In the genomic region with DNA sequence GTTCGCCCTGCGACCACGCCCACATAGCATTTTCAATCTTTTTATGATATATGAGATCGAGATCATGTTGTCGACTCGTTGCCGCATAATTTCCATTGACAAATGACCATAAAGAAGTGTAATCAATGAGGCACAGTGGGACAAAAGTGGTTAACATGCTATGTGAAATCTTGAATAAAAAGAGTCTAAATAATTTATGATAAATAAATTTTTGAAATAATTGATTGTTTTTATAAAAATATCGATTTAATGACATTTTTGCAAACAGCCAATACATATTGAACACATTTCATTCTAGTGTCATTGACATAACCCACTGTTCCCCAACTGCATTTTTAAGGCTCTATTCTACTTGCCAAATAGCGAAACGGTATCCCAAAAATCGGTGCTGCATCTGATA, we compare ENCODE assay signal across 5 fruit fly cellular contexts.
A peak's percentile ranks its signal among the peaks of the same experiment; 100 is the strongest.
TF ChIP-seq lines count a peak whose summit lies in the region.

No protein-coding gene starts in this region.

- TF ChIP-seq CTCF in whole organism, embryonic (GFP tag; optimal IDR thresholded peaks at IDR 0.05; lab: Kevin White, UChicago): no peak

TF ChIP-seq in whole organism, adult, 20 proteins besides CTCF, POLR2A, EP300 and RAD21:
- TF ChIP-seq CG7045 (GFP tag; optimal IDR thresholded peaks at IDR 0.05; lab: Kevin White, UChicago) (no peak), Hr96 (GFP tag; optimal IDR thresholded peaks at IDR 0.05; lab: Kevin White, UChicago) (no peak), CG5204 (GFP tag; optimal IDR thresholded peaks at IDR 0.05; lab: Kevin White, UChicago) (no peak), bab1 (GFP tag; optimal IDR thresholded peaks at IDR 0.05; lab: Kevin White, UChicago) (peak; percentile 12), cnc (optimal IDR thresholded peaks at IDR 0.05; lab: Kevin White, UChicago) (no peak)

TF ChIP-seq in whole organism, embryonic, 481 proteins besides CTCF, POLR2A, EP300 and RAD21 (continues in another document):
- TF ChIP-seq Med (GFP tag; lab: Kevin White, UChicago): peak; percentile 10
- TF ChIP-seq HLH3B (GFP tag; IDR thresholded peaks at IDR 0.05; lab: Robert Waterston, UW): peak; percentile 29; the same call in 1 of the 2 replicates
- TF ChIP-seq Dip2 (GFP tag; IDR thresholded peaks at IDR 0.05; lab: Robert Waterston, UW): no peak
- 0 out of 2 replicates have a peak, but pooled peaks have one; percentile 14 for TF ChIP-seq Ada2b (GFP tag; IDR thresholded peaks at IDR 0.05; lab: Robert Waterston, UW)
- peak; percentile 40; the same call in 1 of the 2 replicates for TF ChIP-seq Ptx1 (GFP tag; IDR thresholded peaks at IDR 0.05; lab: Robert Waterston, UW)
- no peak for TF ChIP-seq CG18764 (GFP tag; optimal IDR thresholded peaks at IDR 0.05; lab: Kevin White, UChicago)
- TF ChIP-seq bcd (GFP tag; optimal IDR thresholded peaks at IDR 0.05; lab: Kevin White, UChicago): peak; percentile 6
- TF ChIP-seq Eip74EF (GFP tag; optimal IDR thresholded peaks at IDR 0.05; lab: Kevin White, UChicago): no peak
- no peak for TF ChIP-seq ac (GFP tag; optimal IDR thresholded peaks at IDR 0.05; lab: Kevin White, UChicago)
- TF ChIP-seq Xbp1 (GFP tag; optimal IDR thresholded peaks at IDR 0.05; lab: Kevin White, UChicago): peak; percentile 10
- TF ChIP-seq Hr51 (GFP tag; optimal IDR thresholded peaks at IDR 0.05; lab: Kevin White, UChicago): peak in 1 of 2 experiments; percentile 50
- TF ChIP-seq ato (GFP tag; IDR thresholded peaks at IDR 0.05; lab: Robert Waterston, UW; ENCODE audit: partially characterized antibody): no peak
- TF ChIP-seq croc (GFP tag; conservative IDR thresholded peaks at IDR 0.05; lab: Robert Waterston, UW): no peak
- peak; percentile 17 for TF ChIP-seq CG18262 (tag; optimal IDR thresholded peaks at IDR 0.05; lab: Kevin White, UChicago)
- no peak for TF ChIP-seq CG13894 (tag; optimal IDR thresholded peaks at IDR 0.05; lab: Kevin White, UChicago)
- peak; percentile 20 for TF ChIP-seq CoRest (tag; optimal IDR thresholded peaks at IDR 0.05; lab: Kevin White, UChicago)
- TF ChIP-seq sisA (GFP tag; IDR thresholded peaks at IDR 0.05; lab: Robert Waterston, UW): peak; percentile 31; the same call in 1 of the 2 replicates
- TF ChIP-seq fd96Cb (tag; optimal IDR thresholded peaks at IDR 0.05; lab: Kevin White, UChicago): peak; percentile 15
- no peak for TF ChIP-seq Awh (GFP tag; IDR thresholded peaks at IDR 0.05; lab: Robert Waterston, UW)
- no peak for TF ChIP-seq scrt (GFP tag; optimal IDR thresholded peaks at IDR 0.05; lab: Kevin White, UChicago)

TF ChIP-seq in whole organism, prepupa, 60 proteins besides CTCF, POLR2A, EP300 and RAD21 (continues in another document):
- TF ChIP-seq topi (GFP tag; optimal IDR thresholded peaks at IDR 0.05; lab: Kevin White, UChicago) (peak; percentile 41), Hr4 (GFP tag; optimal IDR thresholded peaks at IDR 0.05; lab: Kevin White, UChicago) (no peak), pdm3 (GFP tag; optimal IDR thresholded peaks at IDR 0.05; lab: Kevin White, UChicago) (peak; percentile 35), CG7368 (GFP tag; optimal IDR thresholded peaks at IDR 0.05; lab: Kevin White, UChicago) (peak; percentile 8), CG31627 (GFP tag; optimal IDR thresholded peaks at IDR 0.05; lab: Kevin White, UChicago) (no peak), cyc (GFP tag; optimal IDR thresholded peaks at IDR 0.05; lab: Kevin White, UChicago) (no peak), Ets96B (tag; optimal IDR thresholded peaks at IDR 0.05; lab: Kevin White, UChicago) (no peak), acj6 (GFP tag; optimal IDR thresholded peaks at IDR 0.05; lab: Kevin White, UChicago) (peak; percentile 53), CG11762 (GFP tag; optimal IDR thresholded peaks at IDR 0.05; lab: Kevin White, UChicago; ENCODE audit: insufficient read depth) (peak; percentile 31), CG34406 (GFP tag; optimal IDR thresholded peaks at IDR 0.05; lab: Kevin White, UChicago) (peak; percentile 58), CG3919 (GFP tag; optimal IDR thresholded peaks at IDR 0.05; lab: Kevin White, UChicago) (peak; percentile 46), Hr38 (GFP tag; optimal IDR thresholded peaks at IDR 0.05; lab: Kevin White, UChicago) (no peak), Met (GFP tag; optimal IDR thresholded peaks at IDR 0.05; lab: Kevin White, UChicago) (peak; percentile 54), CG11902 (GFP tag; optimal IDR thresholded peaks at IDR 0.05; lab: Kevin White, UChicago) (peak; percentile 20), Hr39 (GFP tag; optimal IDR thresholded peaks at IDR 0.05; lab: Kevin White, UChicago) (no peak), fkh (GFP tag; optimal IDR thresholded peaks at IDR 0.05; lab: Kevin White, UChicago) (no peak), CG1621 (tag; optimal IDR thresholded peaks at IDR 0.05; lab: Kevin White, UChicago) (no peak), net (GFP tag; optimal IDR thresholded peaks at IDR 0.05; lab: Kevin White, UChicago) (peak; percentile 48), fd59A (GFP tag; optimal IDR thresholded peaks at IDR 0.05; lab: Kevin White, UChicago) (no peak), CG15336 (GFP tag; IDR thresholded peaks at IDR 0.05; lab: Robert Waterston, UW) (peak; percentile 63), eg (GFP tag; IDR thresholded peaks at IDR 0.05; lab: Robert Waterston, UW) (peak; percentile 77)

TF ChIP-seq in whole organism, pupa, 21 proteins besides CTCF, POLR2A, EP300 and RAD21:
- TF ChIP-seq Pif1B (GFP tag; optimal IDR thresholded peaks at IDR 0.05; lab: Kevin White, UChicago) (peak; percentile 2), Pif1A (GFP tag; optimal IDR thresholded peaks at IDR 0.05; lab: Kevin White, UChicago) (peak; percentile 30), CG8301 (tag; optimal IDR thresholded peaks at IDR 0.05; lab: Kevin White, UChicago) (peak; percentile 20), EcR (GFP tag; optimal IDR thresholded peaks at IDR 0.05; lab: Kevin White, UChicago) (no peak), CG10348 (GFP tag; IDR thresholded peaks at IDR 0.05; lab: Robert Waterston, UW) (no peak), CG13204 (GFP tag; optimal IDR thresholded peaks at IDR 0.05; lab: Kevin White, UChicago) (no peak), CG32121 (GFP tag; IDR thresholded peaks at IDR 0.05; lab: Robert Waterston, UW) (peak; percentile 57; the same call in 1 of the 2 replicates), fd96Ca (GFP tag; IDR thresholded peaks at IDR 0.05; lab: Robert Waterston, UW) (0 out of 3 replicates have a peak, but pooled peaks have one; percentile 28), Snoo (tag; optimal IDR thresholded peaks at IDR 0.05; lab: Kevin White, UChicago) (no peak), CG9948 (tag; optimal IDR thresholded peaks at IDR 0.05; lab: Kevin White, UChicago) (peak; percentile 4), CG8159 (tag; optimal IDR thresholded peaks at IDR 0.05; lab: Kevin White, UChicago) (no peak), CG14655 (GFP tag; optimal IDR thresholded peaks at IDR 0.05; lab: Kevin White, UChicago) (peak; percentile 12), CG4496 (GFP tag; IDR thresholded peaks at IDR 0.05; lab: Robert Waterston, UW) (peak; percentile 73), gl (tag; optimal IDR thresholded peaks at IDR 0.05; lab: Kevin White, UChicago) (no peak), CG15710 (tag; optimal IDR thresholded peaks at IDR 0.05; lab: Kevin White, UChicago) (no peak), CG17806 (tag; optimal IDR thresholded peaks at IDR 0.05; lab: Kevin White, UChicago) (peak; percentile 20), rn (GFP tag; IDR thresholded peaks at IDR 0.05; lab: Robert Waterston, UW) (no peak), CG34367 (tag; optimal IDR thresholded peaks at IDR 0.05; lab: Kevin White, UChicago) (no peak), Ets98B (GFP tag; IDR thresholded peaks at IDR 0.05; lab: Robert Waterston, UW) (peak; percentile 54), CG12605 (GFP tag; IDR thresholded peaks at IDR 0.05; lab: Robert Waterston, UW) (0 out of 2 replicates have a peak, but pooled peaks have one; percentile 36), D1 (tag; optimal IDR thresholded peaks at IDR 0.05; lab: Kevin White, UChicago) (no peak)

TF ChIP-seq in whole organism, wandering third instar larva, 38 proteins besides CTCF, POLR2A, EP300 and RAD21:
- peak; percentile 32 for TF ChIP-seq rgr (GFP tag; optimal IDR thresholded peaks at IDR 0.05; lab: Kevin White, UChicago)
- TF ChIP-seq h (GFP tag; optimal IDR thresholded peaks at IDR 0.05; lab: Kevin White, UChicago): peak; percentile 16
- TF ChIP-seq tai (GFP tag; optimal IDR thresholded peaks at IDR 0.05; lab: Kevin White, UChicago): no peak
- peak; percentile 36 for TF ChIP-seq psq (GFP tag; optimal IDR thresholded peaks at IDR 0.05; lab: Kevin White, UChicago)
- peak; percentile 20 for TF ChIP-seq OdsH (GFP tag; optimal IDR thresholded peaks at IDR 0.05; lab: Kevin White, UChicago)
- no peak for TF ChIP-seq CG32264 (GFP tag; optimal IDR thresholded peaks at IDR 0.05; lab: Kevin White, UChicago)
